Worm (Caenorhabditis elegans) whole organism, young adult: ENCODE data around the gene C33A12.3.

Experiments used
- C06A6.2 ChIP-seq: fragments of 200-800 bp; sonication (Bioruptor generic); conservative IDR thresholded peaks from 2 replicates; pipeline ENCODE4 v1.3.6; 2022; ENCODE audit warnings: missing genetic modification characterization, missing compliant biosample characterization
- D2030.7 ChIP-seq: fragments of 200-800 bp; sonication (Bioruptor generic); IDR thresholded peaks from 2 replicates; pipeline ENCODE4 v1.3.6; 2022; ENCODE audit warnings: missing genetic modification reagents, missing genetic modification characterization, missing compliant biosample characterization
- F49E8.2 ChIP-seq: sonication (generic microtip); optimal IDR thresholded peaks from 3 replicates; lab custom pipeline; 2017; ENCODE audit warnings: missing genetic modification characterization, mild to moderate bottlenecking, missing compliant biosample characterization, antibody characterized with exemption, moderate library complexity; ENCODE audit not compliant: insufficient read depth
- Y53F4B.3 ChIP-seq: fragments of 200-800 bp; sonication (Bioruptor generic); IDR thresholded peaks from 2 replicates; pipeline ENCODE4 v1.3.6; 2022; ENCODE audit warnings: missing genetic modification reagents, missing genetic modification characterization, missing compliant biosample characterization
- Y53G8AR.9 ChIP-seq: fragments of 200-800 bp; sonication (Bioruptor generic); conservative IDR thresholded peaks from 2 replicates; pipeline ENCODE4 v1.3.6; 2022; ENCODE audit warnings: missing genetic modification reagents, missing genetic modification characterization, missing compliant biosample characterization
- Y79H2A.3 ChIP-seq: fragments of 200-800 bp; sonication (Bioruptor generic); conservative IDR thresholded peaks from 2 replicates; pipeline ENCODE4 v1.3.6; 2022; ENCODE audit warnings: missing genetic modification reagents, missing genetic modification characterization, missing compliant biosample characterization
- attf-3 ChIP-seq: fragments of 200-800 bp; sonication (Bioruptor generic); conservative IDR thresholded peaks from 2 replicates; pipeline ENCODE4 v1.3.6; 2022; ENCODE audit warnings: missing genetic modification reagents, missing genetic modification characterization, missing compliant biosample characterization
- attf-6 ChIP-seq: fragments of 200-800 bp; sonication (Bioruptor generic); IDR thresholded peaks from 2 replicates; pipeline ENCODE4 v1.3.6; 2022; ENCODE audit warnings: missing genetic modification reagents, missing genetic modification characterization, missing compliant biosample characterization
- cebp-1 ChIP-seq, 2 experiments: fragments of 200-800 bp in 1 of 2; sonication (Bioruptor generic) in 1 of 2; sonication (generic microtip) in 1 of 2; IDR thresholded peaks in 1 of 2; optimal IDR thresholded peaks in 1 of 2; 2 replicates each; pipeline versions ENCODE4 v1.3.6 to Lab custom; 2017 to 2022; ENCODE audit warnings: missing compliant biosample characterization in 2 of 2, missing genetic modification characterization in 2 of 2, mild to moderate bottlenecking in 1 of 2, missing genetic modification reagents in 1 of 2, moderate library complexity in 1 of 2
- ceh-27 ChIP-seq: fragments of 200-800 bp; sonication (Bioruptor generic); optimal IDR thresholded peaks from 2 replicates; lab custom pipeline; 2018; ENCODE audit warnings: mild to moderate bottlenecking, missing genetic modification characterization, moderate library complexity, missing compliant biosample characterization
- ceh-40 ChIP-seq: fragments of 200-800 bp; sonication (Bioruptor generic); IDR thresholded peaks from 2 replicates; pipeline ENCODE4 v1.3.6; 2022; ENCODE audit warnings: missing genetic modification characterization, missing compliant biosample characterization
- dpff-1 ChIP-seq: sonication (generic microtip); optimal IDR thresholded peaks from 2 replicates; lab custom pipeline; 2017; ENCODE audit warnings: mild to moderate bottlenecking, missing genetic modification characterization, missing compliant biosample characterization
- egrh-3 ChIP-seq: fragments of 200-800 bp; sonication (Bioruptor generic); IDR thresholded peaks from 2 replicates; pipeline ENCODE4 v1.3.6; 2022; ENCODE audit warnings: missing genetic modification reagents, missing genetic modification characterization, missing compliant biosample characterization
- fkh-3 ChIP-seq: sonication (generic microtip); optimal IDR thresholded peaks from 2 replicates; lab custom pipeline; 2016; ENCODE audit warnings: mild to moderate bottlenecking, missing genetic modification characterization, missing compliant biosample characterization
- gei-17 ChIP-seq: fragments of 200-800 bp; sonication (Bioruptor generic); optimal IDR thresholded peaks from 2 replicates; lab custom pipeline; 2018; ENCODE audit warnings: mild to moderate bottlenecking, missing genetic modification characterization, missing compliant biosample characterization
- him-1 ChIP-seq: sonication (generic microtip); optimal IDR thresholded peaks from 2 replicates; lab custom pipeline; 2016; ENCODE audit warnings: missing genotype, missing genetic modification reagents, missing genetic modification characterization, missing compliant biosample characterization
- hmg-20 ChIP-seq: fragments of 200-800 bp; sonication (Bioruptor generic); IDR thresholded peaks from 2 replicates; pipeline ENCODE4 v1.3.6; 2022; ENCODE audit warnings: missing genetic modification reagents, missing genetic modification characterization, missing compliant biosample characterization
- let-526 ChIP-seq: fragments of 200-800 bp; sonication (Bioruptor generic); IDR thresholded peaks from 2 replicates; pipeline ENCODE4 v1.3.6; 2022; ENCODE audit warnings: missing genetic modification reagents, missing genetic modification characterization, missing compliant biosample characterization
- lin-35 ChIP-seq, 3 experiments: fragments of 150-350 bp in 2 of 3; sonication (generic microtip) in 1 of 3; optimal IDR thresholded peaks; 2 replicates each; lab custom pipeline; 2014 to 2018; ENCODE audit warnings: missing biosample characterization in 3 of 3, missing genetic modification characterization in 3 of 3, missing genetic modification reagents in 3 of 3
- lin-54 ChIP-seq: fragments of 200-800 bp; sonication (Bioruptor generic); optimal IDR thresholded peaks from 2 replicates; lab custom pipeline; 2018; ENCODE audit warnings: mild to moderate bottlenecking, missing genetic modification characterization, missing compliant biosample characterization
- madf-6 ChIP-seq: fragments of 200-800 bp; sonication (Bioruptor generic); IDR thresholded peaks from 2 replicates; pipeline ENCODE4 v1.3.6; 2022; ENCODE audit warnings: missing genetic modification reagents, missing genetic modification characterization, missing compliant biosample characterization
- mxl-1 ChIP-seq: sonication (generic microtip); optimal IDR thresholded peaks from 2 replicates; lab custom pipeline; 2016; ENCODE audit warnings: missing genetic modification characterization, missing compliant biosample characterization
- nfya-2 ChIP-seq: fragments of 200-800 bp; sonication (Bioruptor generic); IDR thresholded peaks from 2 replicates; pipeline ENCODE4 v1.3.6; 2022; ENCODE audit warnings: missing genetic modification reagents, missing genetic modification characterization, missing compliant biosample characterization
- nfyb-1 ChIP-seq: fragments of 200-800 bp; sonication (Bioruptor generic); IDR thresholded peaks from 2 replicates; pipeline ENCODE4 v1.3.6; 2022; ENCODE audit warnings: missing genetic modification reagents, missing genetic modification characterization, missing compliant biosample characterization
- nhr-120 ChIP-seq: fragments of 200-800 bp; sonication (Bioruptor generic); IDR thresholded peaks from 2 replicates; pipeline ENCODE4 v1.3.6; 2022; ENCODE audit warnings: missing genetic modification characterization, missing compliant biosample characterization
- nhr-179 ChIP-seq: sonication (generic microtip); optimal IDR thresholded peaks from 2 replicates; lab custom pipeline; 2016; ENCODE audit warnings: mild to moderate bottlenecking, missing genetic modification characterization, missing compliant biosample characterization
- nhr-27 ChIP-seq: fragments of 200-800 bp; sonication (Bioruptor generic); optimal IDR thresholded peaks from 2 replicates; lab custom pipeline; 2018; ENCODE audit warnings: mild to moderate bottlenecking, missing genetic modification characterization, moderate library complexity, missing compliant biosample characterization
- pbrm-1 ChIP-seq: fragments of 200-800 bp; sonication (Bioruptor generic); IDR thresholded peaks from 2 replicates; pipeline ENCODE4 v1.3.6; 2022; ENCODE audit warnings: missing genetic modification reagents, missing genetic modification characterization, missing compliant biosample characterization
- repo-1 ChIP-seq: sonication (generic microtip); optimal IDR thresholded peaks from 2 replicates; lab custom pipeline; 2017; ENCODE audit warnings: mild to moderate bottlenecking, missing genetic modification characterization, missing compliant biosample characterization
- sea-2 ChIP-seq: fragments of 200-800 bp; sonication (Bioruptor generic); IDR thresholded peaks from 2 replicates; pipeline ENCODE4 v1.3.6; 2022; ENCODE audit warnings: missing genetic modification characterization, missing compliant biosample characterization
- snpc-1.1 ChIP-seq: sonication (generic microtip); optimal IDR thresholded peaks from 2 replicates; lab custom pipeline; 2017; ENCODE audit warnings: missing genetic modification characterization, mild to moderate bottlenecking, missing compliant biosample characterization, antibody characterized with exemption, moderate library complexity, missing genotype, missing genetic modification reagents; ENCODE audit not compliant: insufficient read depth
- snpc-3.4 ChIP-seq: sonication (generic microtip); optimal IDR thresholded peaks from 2 replicates; lab custom pipeline; 2017; ENCODE audit warnings: missing genetic modification characterization, mild to moderate bottlenecking, missing compliant biosample characterization, antibody characterized with exemption, moderate library complexity, missing genotype, missing genetic modification reagents
- somi-1 ChIP-seq: fragments of 200-800 bp; sonication (Bioruptor generic); optimal IDR thresholded peaks from 2 replicates; lab custom pipeline; 2018; ENCODE audit warnings: mild to moderate bottlenecking, missing genetic modification characterization, missing compliant biosample characterization
- tlf-1 ChIP-seq: fragments of 200-800 bp; sonication (Bioruptor generic); optimal IDR thresholded peaks from 2 replicates; lab custom pipeline; 2018; ENCODE audit warnings: mild to moderate bottlenecking, missing genetic modification characterization, missing compliant biosample characterization
- xnd-1 ChIP-seq: sonication (generic microtip); optimal IDR thresholded peaks from 2 replicates; lab custom pipeline; 2016; ENCODE audit warnings: missing genotype, missing genetic modification reagents, missing genetic modification characterization, missing compliant biosample characterization
- zfh-2 ChIP-seq: fragments of 200-800 bp; sonication (Bioruptor generic); conservative IDR thresholded peaks from 2 replicates; pipeline ENCODE4 v1.3.6; 2022; ENCODE audit warnings: missing genetic modification reagents, missing genetic modification characterization, missing compliant biosample characterization
- ztf-25 ChIP-seq: fragments of 200-800 bp; sonication (Bioruptor generic); IDR thresholded peaks from 2 replicates; pipeline ENCODE4 v1.3.6; 2022; ENCODE audit warnings: missing genetic modification reagents, missing genetic modification characterization, missing compliant biosample characterization
- ztf-26 ChIP-seq: sonication (generic microtip); optimal IDR thresholded peaks from 2 replicates; lab custom pipeline; 2017; ENCODE audit warnings: missing genetic modification characterization, missing compliant biosample characterization

The C33A12.3 gene

DNA sequence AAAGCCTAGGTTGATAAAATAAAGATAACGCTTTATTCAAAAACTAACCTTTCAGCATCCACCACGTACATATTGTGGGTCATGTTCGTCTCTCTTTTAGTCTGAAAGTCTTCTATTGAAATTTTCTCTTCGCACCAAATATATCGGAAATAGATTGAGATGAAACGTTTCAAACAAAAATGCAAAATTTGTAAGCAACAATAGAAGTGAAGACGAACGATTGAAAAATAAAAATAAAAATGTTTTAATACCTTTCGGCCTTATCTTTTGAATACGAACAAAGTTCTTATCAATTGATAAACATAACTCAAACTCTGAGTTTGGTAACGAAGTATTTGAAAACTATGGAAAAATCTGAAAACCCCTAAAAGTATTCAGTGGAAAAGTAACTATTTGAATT is 20.3 kb upstream of the C33A12.3 start, which contains the start of gene F56H11.2:
Gene F56H11.2 (minus strand): TSS at position 101 of the 400 bp plus-strand sequence.
- no peak for TF ChIP-seq ceh-27 (GFP tag; lab: Kevin White, UChicago)
- no peak for TF ChIP-seq lin-35 (GFP tag; optimal IDR thresholded peaks at IDR 0.05; lab: Kevin White, UChicago)

DNA sequence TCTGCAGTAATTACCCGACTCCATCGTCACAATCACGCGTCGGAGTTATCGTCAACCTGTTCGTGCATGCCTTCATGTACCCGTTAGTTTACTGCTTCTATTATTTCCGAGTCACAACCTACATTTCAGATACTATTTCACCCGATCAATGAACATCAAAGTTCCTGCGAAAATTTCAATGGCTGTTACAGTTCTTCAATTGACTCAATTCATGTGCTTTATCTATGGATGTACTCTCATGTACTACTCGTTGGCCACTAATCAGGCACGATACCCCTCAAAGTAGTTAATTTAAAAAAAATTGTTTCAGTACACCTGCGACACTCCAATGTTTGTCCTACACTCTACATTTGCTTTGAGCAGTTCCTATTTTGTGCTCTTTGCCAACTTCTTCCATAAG is 18.0 kb upstream of the C33A12.3 start:
- no peak for TF ChIP-seq attf-6 (GFP tag; lab: Robert Waterston, UW)
- TF ChIP-seq cebp-1 (GFP tag; IDR thresholded peaks at IDR 0.05; lab: Robert Waterston, UW) = no peak
- no peak for TF ChIP-seq cebp-1 (tag; optimal IDR thresholded peaks at IDR 0.05; lab: Kevin White, UChicago)
- no peak for TF ChIP-seq hmg-20
- TF ChIP-seq fkh-3 (tag; lab: Kevin White, UChicago) = no peak
- TF ChIP-seq nhr-120 = no peak
- no peak for TF ChIP-seq nfya-2 (GFP tag; lab: Robert Waterston, UW)
- no peak for TF ChIP-seq egrh-3 (GFP tag; lab: Robert Waterston, UW)
- TF ChIP-seq let-526 (GFP tag; lab: Robert Waterston, UW) = no peak
- peak; percentile 6 for TF ChIP-seq gei-17 (GFP tag; lab: Kevin White, UChicago)
- TF ChIP-seq attf-3 (GFP tag; lab: Robert Waterston, UW) = no peak
- peak; percentile 6 for TF ChIP-seq ztf-26 (tag; lab: Kevin White, UChicago)
- no peak for TF ChIP-seq snpc-1.1 (tag; lab: Kevin White, UChicago)
- TF ChIP-seq C06A6.2 (GFP tag; lab: Robert Waterston, UW) = no peak
- no peak for TF ChIP-seq pbrm-1 (GFP tag; lab: Robert Waterston, UW)
- TF ChIP-seq snpc-3.4 = no peak
- peak; percentile 3 for TF ChIP-seq repo-1 (tag; lab: Kevin White, UChicago)
- no peak for TF ChIP-seq tlf-1 (GFP tag; lab: Kevin White, UChicago)
- TF ChIP-seq nhr-27 (tag; lab: Kevin White, UChicago) = no peak
- TF ChIP-seq madf-6 = no peak
- TF ChIP-seq lin-54 (GFP tag; lab: Kevin White, UChicago) = no peak

DNA sequence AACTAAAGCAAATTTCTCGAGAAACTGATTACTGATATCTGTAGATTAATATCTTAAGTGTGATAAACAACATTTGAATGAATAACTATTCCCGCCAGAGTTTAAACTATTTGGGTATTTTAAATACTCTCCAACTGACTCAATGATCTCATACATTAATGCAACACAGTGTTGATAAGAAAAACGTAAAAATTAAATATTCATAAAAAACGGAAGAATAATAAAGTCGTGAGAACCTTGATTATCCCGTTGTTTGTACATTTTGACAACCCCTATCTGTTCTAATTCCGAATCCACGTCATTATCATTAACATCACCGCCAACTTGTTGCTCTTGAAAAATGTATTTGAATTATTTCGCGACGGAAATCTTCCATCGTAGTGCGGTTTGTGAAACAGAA is 16.8 kb upstream of the C33A12.3 start, which contains the start of gene elo-7:
Gene elo-7 (plus strand): TSS at position 301 of the 400 bp plus-strand sequence.
- TF ChIP-seq nfyb-1 (GFP tag; lab: Robert Waterston, UW) = no peak
- TF ChIP-seq dpff-1 (tag; lab: Kevin White, UChicago) = no peak
- no peak for TF ChIP-seq snpc-1.1 (tag; lab: Kevin White, UChicago)
- no peak for TF ChIP-seq mxl-1
- no peak for TF ChIP-seq xnd-1 (tag; lab: Kevin White, UChicago)
- no peak for TF ChIP-seq F49E8.2
- TF ChIP-seq nhr-179 (tag; lab: Kevin White, UChicago) = no peak
- TF ChIP-seq somi-1 (GFP tag; lab: Kevin White, UChicago) = no peak
- no peak for TF ChIP-seq Y53G8AR.9 (GFP tag; lab: Robert Waterston, UW)
- no peak for TF ChIP-seq ztf-25 (GFP tag; lab: Robert Waterston, UW)
- TF ChIP-seq Y53F4B.3 (GFP tag; lab: Robert Waterston, UW) = no peak
- no peak for TF ChIP-seq repo-1 (tag; lab: Kevin White, UChicago)
- no peak for TF ChIP-seq sea-2 (GFP tag; lab: Robert Waterston, UW)
- TF ChIP-seq him-1 = no peak
- TF ChIP-seq zfh-2 (GFP tag; lab: Robert Waterston, UW) = no peak
- no peak for TF ChIP-seq D2030.7 (GFP tag; lab: Robert Waterston, UW)
- no peak for TF ChIP-seq ceh-40 (GFP tag; lab: Robert Waterston, UW)
- TF ChIP-seq Y79H2A.3 (GFP tag; lab: Robert Waterston, UW) = no peak
